Worm (Caenorhabditis elegans): ENCODE measurements around the gene fezf-1.
"Not testable (repeated sequence)": the region's sequence is repeated elsewhere in the genome, so short reads cannot be mapped to it uniquely, and the experiment has no call there.

DNA sequence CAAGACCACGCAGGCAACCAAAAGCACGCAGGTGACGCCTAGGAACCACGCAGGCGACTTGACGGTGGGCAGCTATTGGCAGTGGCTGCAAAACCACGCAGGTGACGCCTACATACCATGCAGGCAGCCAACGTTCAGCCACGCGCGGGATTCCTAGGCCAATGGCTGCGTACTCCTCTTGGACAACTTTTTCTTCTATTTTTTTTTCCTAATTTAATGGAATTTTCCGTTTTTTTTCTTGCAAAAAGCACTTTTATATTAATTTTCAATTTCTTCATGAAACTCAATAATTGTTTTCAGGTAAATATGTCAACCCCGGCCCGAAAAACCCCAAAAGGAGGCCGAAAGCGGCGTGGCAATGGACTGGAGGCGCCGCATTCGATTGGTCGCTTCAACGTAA, 10.7 kb upstream of the fezf-1 start, which contains the start of gene Y38H8A.7:
- TF ChIP-seq dpl-1 (GFP tag; optimal IDR thresholded peaks at IDR 0.05); zag-1 (tag; optimal IDR thresholded peaks at IDR 0.05); nhr-90 (tag; optimal IDR thresholded peaks at IDR 0.05; ENCODE audit: poor library complexity); ztf-11 (tag; optimal IDR thresholded peaks at IDR 0.05); mdl-1 (tag; optimal IDR thresholded peaks at IDR 0.05); lsy-2 (tag; optimal IDR thresholded peaks at IDR 0.05); nhr-20 (tag; optimal IDR thresholded peaks at IDR 0.05): not testable (repeated sequence)

Data from whole organism, L1 larva.